Fruit fly (Drosophila melanogaster) whole organism, prepupa: ENCODE measurements around the gene CG42650.

Experiments
- CG10631 ChIP-seq: fragments of 200-800 bp; sonication (Bioruptor generic); optimal IDR thresholded peaks from 2 replicates; lab custom pipeline; 2016; ENCODE audit warnings: missing biosample characterization, missing genetic modification characterization
- CG10669 ChIP-seq: fragments of 200-800 bp; sonication (Bioruptor generic); optimal IDR thresholded peaks from 3 replicates; lab custom pipeline; 2018; ENCODE audit warnings: missing biosample characterization, mild to moderate bottlenecking, missing genetic modification characterization, moderate library complexity
- CG11294 ChIP-seq: fragments of 200-800 bp; sonication (Bioruptor generic); IDR thresholded peaks from 2 replicates; pipeline ENCODE4 v1.3.6; 2022; ENCODE audit warnings: missing biosample characterization, missing genetic modification characterization
- CG16779 ChIP-seq: fragments of 200-800 bp; sonication (Bioruptor generic); optimal IDR thresholded peaks from 3 replicates; lab custom pipeline; 2017; ENCODE audit warnings: missing biosample characterization, mild to moderate bottlenecking, missing genetic modification characterization
- CG3032 ChIP-seq: fragments of 200-800 bp; optimal IDR thresholded peaks from 2 replicates; lab custom pipeline; 2019; ENCODE audit warnings: missing biosample characterization, mild to moderate bottlenecking, missing genetic modification characterization, moderate library complexity
- CG31627 ChIP-seq: fragments of 200-800 bp; sonication (Bioruptor generic); optimal IDR thresholded peaks from 3 replicates; lab custom pipeline; 2016; ENCODE audit warnings: missing biosample characterization, missing genetic modification characterization
- CG32006 ChIP-seq: fragments of 200-800 bp; sonication (Bioruptor generic); optimal IDR thresholded peaks from 3 replicates; lab custom pipeline; 2017; ENCODE audit warnings: missing biosample characterization, mild to moderate bottlenecking, missing genetic modification characterization
- CG34406 ChIP-seq: fragments of 200-800 bp; sonication (Bioruptor generic); optimal IDR thresholded peaks from 3 replicates; lab custom pipeline; 2016; ENCODE audit warnings: missing biosample characterization, missing genetic modification characterization
- CG3919 ChIP-seq: fragments of 200-800 bp; sonication (Bioruptor generic); optimal IDR thresholded peaks from 3 replicates; lab custom pipeline; 2016; ENCODE audit warnings: missing biosample characterization, missing genetic modification characterization
- CG4318 ChIP-seq: fragments of 200-800 bp; sonication (Bioruptor generic); optimal IDR thresholded peaks from 3 replicates; lab custom pipeline; 2017; ENCODE audit warnings: missing biosample characterization, mild to moderate bottlenecking, missing genetic modification characterization
- CG6163 ChIP-seq: fragments of 200-800 bp; sonication (Bioruptor generic); IDR thresholded peaks from 3 replicates; pipeline ENCODE4 v1.3.6; 2022; ENCODE audit warnings: missing biosample characterization, missing genetic modification characterization
- CG6808 ChIP-seq: fragments of 200-800 bp; sonication (Bioruptor generic); optimal IDR thresholded peaks from 3 replicates; lab custom pipeline; 2017; ENCODE audit warnings: missing biosample characterization, missing genetic modification characterization, mild to moderate bottlenecking, moderate library complexity, missing genetic modification reagents
- CG8119 ChIP-seq: fragments of 200-800 bp; sonication (Bioruptor generic); IDR thresholded peaks from 3 replicates; pipeline ENCODE4 v1.3.6; 2022; ENCODE audit warnings: missing biosample characterization, missing genetic modification characterization
- CG8319 ChIP-seq: fragments of 200-800 bp; sonication (Bioruptor generic); optimal IDR thresholded peaks from 3 replicates; lab custom pipeline; 2016; ENCODE audit warnings: missing biosample characterization, missing genetic modification characterization
- CG9139 ChIP-seq: fragments of 200-800 bp; sonication (Bioruptor generic); optimal IDR thresholded peaks from 3 replicates; lab custom pipeline; 2017; ENCODE audit warnings: missing biosample characterization, mild to moderate bottlenecking, missing genetic modification characterization
- Eip78C ChIP-seq: fragments of 200-800 bp; sonication (Bioruptor generic); peaks from one replicate; lab custom pipeline; 2016; ENCODE audit warnings: missing biosample characterization, missing genetic modification characterization
- Eip93F ChIP-seq: fragments of 200-800 bp; sonication (Bioruptor generic); optimal IDR thresholded peaks from 2 replicates; lab custom pipeline; 2016; ENCODE audit warnings: missing biosample characterization, mild to moderate bottlenecking, missing genetic modification characterization
- Ets21C ChIP-seq: fragments of 200-800 bp; sonication (Bioruptor generic); optimal IDR thresholded peaks from 3 replicates; lab custom pipeline; 2016; ENCODE audit warnings: missing biosample characterization, missing genetic modification characterization
- Ets96B ChIP-seq: fragments of 200-800 bp; optimal IDR thresholded peaks from 2 replicates; lab custom pipeline; 2019; ENCODE audit warnings: missing biosample characterization, mild to moderate bottlenecking, missing genetic modification characterization, moderate library complexity
- Hr38 ChIP-seq: sonication (Bioruptor generic); optimal IDR thresholded peaks from 2 replicates; lab custom pipeline; 2016; ENCODE audit warnings: missing biosample characterization, missing genetic modification characterization
- Hr39 ChIP-seq: fragments of 200-800 bp; sonication (Bioruptor generic); optimal IDR thresholded peaks from 2 replicates; lab custom pipeline; 2016; ENCODE audit warnings: missing biosample characterization, missing genetic modification characterization
- Hr4 ChIP-seq: fragments of 200-800 bp; sonication (Bioruptor generic); optimal IDR thresholded peaks from 3 replicates; lab custom pipeline; 2016; ENCODE audit warnings: missing biosample characterization, missing genetic modification characterization
- Lpt ChIP-seq: fragments of 200-800 bp; sonication (Bioruptor generic); optimal IDR thresholded peaks from 3 replicates; lab custom pipeline; 2016; ENCODE audit warnings: missing biosample characterization, missing genetic modification characterization
- Smox ChIP-seq: fragments of 200-800 bp; sonication (Bioruptor generic); optimal IDR thresholded peaks from 3 replicates; lab custom pipeline; 2016; ENCODE audit warnings: missing biosample characterization, missing genetic modification characterization
- Sox102F ChIP-seq: fragments of 200-800 bp; sonication (Bioruptor generic); optimal IDR thresholded peaks from 2 replicates; lab custom pipeline; 2016; ENCODE audit warnings: missing biosample characterization, mild to moderate bottlenecking, missing genetic modification characterization
- Sox14 ChIP-seq: fragments of 200-800 bp; sonication (Bioruptor generic); optimal IDR thresholded peaks from 3 replicates; lab custom pipeline; 2016; ENCODE audit warnings: missing biosample characterization, missing genetic modification characterization
- Sox15 ChIP-seq: fragments of 200-800 bp; sonication (Bioruptor generic); optimal IDR thresholded peaks from 3 replicates; lab custom pipeline; 2016; ENCODE audit warnings: missing biosample characterization, missing genetic modification characterization
- achi ChIP-seq: fragments of 200-800 bp; sonication (Bioruptor generic); optimal IDR thresholded peaks from 3 replicates; lab custom pipeline; 2016; ENCODE audit warnings: missing biosample characterization, missing genetic modification characterization
- cyc ChIP-seq: fragments of 200-800 bp; sonication (Bioruptor generic); optimal IDR thresholded peaks from 3 replicates; lab custom pipeline; 2016; ENCODE audit warnings: missing biosample characterization, missing genetic modification characterization
- dsx ChIP-seq: fragments of 200-800 bp; optimal IDR thresholded peaks from 3 replicates; lab custom pipeline; 2019; ENCODE audit warnings: missing biosample characterization, mild to moderate bottlenecking, missing genetic modification characterization, moderate library complexity; ENCODE audit not compliant: poor library complexity, severe bottlenecking
- esn ChIP-seq: fragments of 200-800 bp; sonication (Bioruptor generic); optimal IDR thresholded peaks from 2 replicates; lab custom pipeline; 2016; ENCODE audit warnings: missing biosample characterization, mild to moderate bottlenecking, missing genetic modification characterization, moderate library complexity
- fd85E ChIP-seq: fragments of 200-800 bp; sonication (Bioruptor generic); optimal IDR thresholded peaks from 3 replicates; lab custom pipeline; 2016; ENCODE audit warnings: missing biosample characterization, missing genetic modification characterization
- fkh ChIP-seq: fragments of 200-800 bp; sonication (Bioruptor generic); optimal IDR thresholded peaks from 3 replicates; lab custom pipeline; 2017; ENCODE audit warnings: missing biosample characterization, mild to moderate bottlenecking, missing genetic modification characterization, moderate library complexity
- lz ChIP-seq: fragments of 200-800 bp; sonication (Bioruptor generic); optimal IDR thresholded peaks from 3 replicates; lab custom pipeline; 2016; ENCODE audit warnings: missing biosample characterization, missing genetic modification characterization
- pdm3 ChIP-seq: fragments of 200-800 bp; sonication (Bioruptor generic); optimal IDR thresholded peaks from 3 replicates; lab custom pipeline; 2016; ENCODE audit warnings: missing biosample characterization, missing genetic modification characterization
- topi ChIP-seq: fragments of 200-800 bp; sonication (Bioruptor generic); optimal IDR thresholded peaks from 3 replicates; lab custom pipeline; 2016; ENCODE audit warnings: missing biosample characterization, missing genetic modification characterization
- vri ChIP-seq: fragments of 200-800 bp; sonication (Bioruptor generic); optimal IDR thresholded peaks from 3 replicates; lab custom pipeline; 2016; ENCODE audit warnings: missing biosample characterization, mild to moderate bottlenecking, missing genetic modification characterization

The CG42650 gene

DNA sequence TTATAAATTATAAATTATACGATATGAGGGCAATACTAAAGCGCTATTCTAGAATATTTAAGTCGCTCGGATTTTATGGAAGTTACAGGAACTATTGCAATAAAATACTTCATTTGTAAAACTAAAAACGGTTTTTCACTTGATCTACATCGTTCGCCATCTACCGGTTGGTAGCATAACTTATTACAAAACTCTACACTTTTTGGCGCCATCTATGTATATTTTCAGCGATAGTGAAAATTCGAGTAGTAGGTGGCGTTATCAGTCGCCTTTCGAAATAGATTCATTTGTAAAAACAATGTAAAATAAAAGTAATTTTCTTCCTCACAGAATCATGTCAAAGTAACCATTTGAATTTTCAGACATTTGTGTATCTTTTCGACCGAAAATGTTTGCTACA lies 44.8 kb upstream of the CG42650 start, which contains the start of gene nxf4 (continued):
- TF ChIP-seq CG8119 (GFP tag; lab: Robert Waterston, UW) (no peak), CG32006 (GFP tag; lab: Kevin White, UChicago) (no peak), CG10631 (GFP tag; lab: Kevin White, UChicago) (peak; percentile 24), CG9139 (GFP tag; lab: Kevin White, UChicago) (no peak), CG31627 (GFP tag; lab: Kevin White, UChicago) (peak; percentile 61), CG3919 (GFP tag; lab: Kevin White, UChicago) (peak; percentile 40), cyc (peak; percentile 61), Ets96B (no peak), Hr38 (no peak), Lpt (no peak), Eip93F (GFP tag; lab: Kevin White, UChicago) (no peak), CG16779 (tag; lab: Kevin White, UChicago) (no peak), topi (peak; percentile 32), dsx (GFP tag; lab: Kevin White, UChicago) (no peak), esn (GFP tag; lab: Kevin White, UChicago) (peak; percentile 43), Sox102F (GFP tag; lab: Kevin White, UChicago) (no peak), Hr4 (peak; percentile 29), Sox15 (no peak)
- TF ChIP-seq, all 60 proteins: peak for 19

DNA sequence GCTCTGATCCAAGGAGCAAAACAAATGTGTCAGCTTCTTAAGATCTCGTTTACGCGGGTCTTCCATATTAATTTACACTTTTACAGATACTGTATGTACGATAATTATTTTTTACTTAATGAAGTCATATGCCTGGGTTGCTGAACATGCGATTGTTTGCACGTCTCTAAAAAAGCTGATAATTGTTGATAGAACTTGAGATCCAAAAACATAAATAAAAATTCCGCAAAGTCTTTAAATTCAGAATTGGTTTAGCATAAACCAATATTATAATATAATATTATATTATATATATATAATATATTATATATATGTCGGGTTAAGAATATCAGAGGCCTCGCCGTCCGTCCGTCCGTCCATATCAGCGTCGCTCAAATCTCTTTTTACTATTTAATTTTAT lies 41.8 kb upstream of the CG42650 start, which contains the start of gene CG43290:
Gene CG43290 (minus strand): TSS at position 101 of the 400 bp plus-strand sequence.
- no peak for TF ChIP-seq Hr4
- TF ChIP-seq CG4318 (GFP tag; lab: Kevin White, UChicago): no peak
- no peak for TF ChIP-seq achi
- no peak for TF ChIP-seq CG16779 (tag; lab: Kevin White, UChicago)
- TF ChIP-seq pdm3 (GFP tag; lab: Kevin White, UChicago): no peak
- no peak for TF ChIP-seq cyc
- no peak for TF ChIP-seq Eip78C (GFP tag; lab: Kevin White, UChicago)
- no peak for TF ChIP-seq fkh (GFP tag; lab: Kevin White, UChicago)
- TF ChIP-seq Sox14 (GFP tag; lab: Kevin White, UChicago): no peak
- TF ChIP-seq lz (GFP tag; lab: Kevin White, UChicago): no peak
- no peak for TF ChIP-seq CG11294
- no peak for TF ChIP-seq esn (GFP tag; lab: Kevin White, UChicago)
- TF ChIP-seq Sox102F (GFP tag; lab: Kevin White, UChicago): no peak

DNA sequence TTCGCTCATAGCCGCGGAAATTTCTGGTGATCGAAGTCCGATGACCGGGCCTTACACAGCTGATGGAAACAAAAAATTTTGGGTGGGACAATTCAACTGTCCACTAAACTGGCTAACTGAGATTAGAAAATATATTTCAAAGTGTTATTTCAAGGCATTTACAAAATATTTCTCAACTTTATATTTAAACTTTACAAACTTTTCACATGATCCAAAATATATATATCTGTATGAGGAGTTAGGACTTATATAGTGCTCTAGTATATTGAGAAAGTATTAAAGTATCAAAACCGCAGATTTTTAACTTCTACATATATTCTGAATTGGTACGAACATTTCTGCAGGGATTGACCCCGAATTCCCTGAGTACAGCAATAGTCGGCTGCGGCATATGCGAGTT lies 29.2 kb upstream of the CG42650 start, which contains the start of gene CG17944:
Gene CG17944 (minus strand): TSS at position 101 of the 400 bp plus-strand sequence.
- TF ChIP-seq CG8319 (GFP tag; lab: Kevin White, UChicago) (no peak), Hr4 (no peak), Smox (no peak), CG6808 (no peak)

DNA sequence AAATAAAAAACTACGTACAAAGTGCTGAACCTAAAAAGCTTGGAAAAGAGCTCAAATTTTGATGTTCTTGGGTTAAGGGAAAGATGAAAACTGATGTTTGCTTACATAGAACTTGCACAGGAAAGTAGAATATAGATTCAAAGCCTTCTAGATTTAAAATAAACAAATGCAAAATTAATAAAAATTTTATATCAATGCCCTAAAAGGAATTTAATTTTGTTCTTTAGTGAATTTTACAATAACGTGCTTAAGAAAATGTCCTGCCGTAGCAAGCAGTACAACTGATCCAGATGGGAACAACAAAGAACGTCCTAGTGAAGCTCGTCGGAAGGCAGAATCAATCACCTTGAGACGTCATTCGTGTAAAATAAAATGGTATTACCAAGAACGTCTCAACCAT lies 27.5 kb upstream of the CG42650 start, which contains the start of gene Mst84Dd:
Gene Mst84Dd (minus strand): TSS at position 101 of the 400 bp plus-strand sequence.
- TF ChIP-seq CG10631 (GFP tag; lab: Kevin White, UChicago) (no peak), Smox (no peak), CG34406 (GFP tag; lab: Kevin White, UChicago) (no peak), cyc (no peak), Sox15 (no peak), dsx (GFP tag; lab: Kevin White, UChicago) (no peak), CG8119 (GFP tag; lab: Robert Waterston, UW) (no peak), CG10669 (GFP tag; lab: Kevin White, UChicago) (no peak), CG3032 (no peak), vri (GFP tag; lab: Kevin White, UChicago) (no peak), fd85E (GFP tag; lab: Kevin White, UChicago) (no peak), Hr38 (no peak), CG6163 (no peak), Ets21C (GFP tag; lab: Kevin White, UChicago) (no peak), achi (no peak), Sox14 (GFP tag; lab: Kevin White, UChicago) (no peak), Lpt (no peak), pdm3 (GFP tag; lab: Kevin White, UChicago) (no peak), Hr39 (GFP tag; lab: Kevin White, UChicago) (no peak)
